Fruit fly (Drosophila melanogaster) whole organism, pupa: ENCODE measurements around the gene Wnk.

Experiments
- CG10348 ChIP-seq: fragments of 200-800 bp; sonication (Bioruptor generic); IDR thresholded peaks from 2 replicates; pipeline ENCODE4 v1.3.6; 2022; ENCODE audit warnings: missing biosample characterization, missing genetic modification characterization
- CG12605 ChIP-seq: fragments of 200-800 bp; sonication (Bioruptor generic); IDR thresholded peaks from 2 replicates; pipeline ENCODE4 v1.3.6; 2022; ENCODE audit warnings: missing biosample characterization, missing genetic modification characterization
- CG13204 ChIP-seq: fragments of 200-800 bp; sonication (Bioruptor generic); optimal IDR thresholded peaks from 2 replicates; lab custom pipeline; 2018; ENCODE audit warnings: missing biosample characterization, mild to moderate bottlenecking, missing genetic modification characterization, moderate library complexity
- CG14655 ChIP-seq: fragments of 200-800 bp; sonication (Bioruptor generic); optimal IDR thresholded peaks from 3 replicates; lab custom pipeline; 2017; ENCODE audit warnings: mild to moderate bottlenecking, missing biosample characterization, missing genetic modification reagents, missing genetic modification characterization
- CG15710 ChIP-seq: fragments of 200-800 bp; sonication (Bioruptor generic); optimal IDR thresholded peaks from 2 replicates; lab custom pipeline; 2018; ENCODE audit warnings: missing biosample characterization, mild to moderate bottlenecking, missing genetic modification characterization, moderate library complexity
- CG17806 ChIP-seq: fragments of 200-800 bp; sonication (Bioruptor generic); optimal IDR thresholded peaks from 2 replicates; lab custom pipeline; 2018; ENCODE audit warnings: missing biosample characterization, mild to moderate bottlenecking, missing genetic modification characterization, moderate library complexity
- CG32121 ChIP-seq: fragments of 200-800 bp; sonication (Bioruptor generic); IDR thresholded peaks from 2 replicates; pipeline ENCODE4 v1.3.6; 2022; ENCODE audit warnings: missing biosample characterization, missing genetic modification characterization
- CG34367 ChIP-seq: fragments of 200-800 bp; sonication (Bioruptor generic); optimal IDR thresholded peaks from 2 replicates; lab custom pipeline; 2018; ENCODE audit warnings: missing biosample characterization, mild to moderate bottlenecking, missing genetic modification characterization
- CG4496 ChIP-seq: fragments of 200-800 bp; sonication (Bioruptor generic); IDR thresholded peaks from 3 replicates; pipeline ENCODE4 v1.3.6; 2022; ENCODE audit warnings: missing biosample characterization, missing genetic modification characterization
- CG8159 ChIP-seq: fragments of 200-800 bp; sonication (Bioruptor generic); optimal IDR thresholded peaks from 3 replicates; lab custom pipeline; 2018; ENCODE audit warnings: missing biosample characterization, mild to moderate bottlenecking, missing genetic modification characterization, moderate library complexity
- CG8301 ChIP-seq: fragments of 200-800 bp; sonication (Bioruptor generic); optimal IDR thresholded peaks from 2 replicates; lab custom pipeline; 2018; ENCODE audit warnings: missing biosample characterization, mild to moderate bottlenecking, missing genetic modification characterization
- CG9948 ChIP-seq: fragments of 200-800 bp; sonication (Bioruptor generic); optimal IDR thresholded peaks from 2 replicates; lab custom pipeline; 2018; ENCODE audit warnings: missing biosample characterization, mild to moderate bottlenecking, missing genetic modification characterization, moderate library complexity
- D1 ChIP-seq: fragments of 200-800 bp; sonication (Bioruptor generic); optimal IDR thresholded peaks from 2 replicates; lab custom pipeline; 2018; ENCODE audit warnings: missing biosample characterization, mild to moderate bottlenecking, missing genetic modification characterization, moderate library complexity
- EcR ChIP-seq: fragments of 200-800 bp; sonication (Bioruptor generic); optimal IDR thresholded peaks from 3 replicates; lab custom pipeline; 2019; ENCODE audit warnings: missing biosample characterization, missing genetic modification characterization, mild to moderate bottlenecking, moderate library complexity, missing genetic modification reagents
- Ets98B ChIP-seq: fragments of 200-800 bp; sonication (Bioruptor generic); IDR thresholded peaks from 2 replicates; pipeline ENCODE4 v1.3.6; 2022; ENCODE audit warnings: missing biosample characterization, missing genetic modification characterization
- Pif1A ChIP-seq: fragments of 200-800 bp; sonication (Bioruptor generic); optimal IDR thresholded peaks from 3 replicates; lab custom pipeline; 2016; ENCODE audit warnings: missing biosample characterization, missing genetic modification characterization
- Pif1B ChIP-seq: fragments of 200-800 bp; sonication (Bioruptor generic); optimal IDR thresholded peaks from 3 replicates; lab custom pipeline; 2016; ENCODE audit warnings: missing biosample characterization, missing genetic modification characterization
- Snoo ChIP-seq: fragments of 200-800 bp; sonication (Bioruptor generic); optimal IDR thresholded peaks from 3 replicates; lab custom pipeline; 2017; ENCODE audit warnings: missing biosample characterization, mild to moderate bottlenecking, missing genetic modification characterization, inconsistent platforms
- fd96Ca ChIP-seq: fragments of 200-800 bp; sonication (Bioruptor generic); IDR thresholded peaks from 3 replicates; pipeline ENCODE4 v1.3.6; 2022; ENCODE audit warnings: missing biosample characterization, missing genetic modification characterization
- gl ChIP-seq: fragments of 200-800 bp; sonication (Bioruptor generic); optimal IDR thresholded peaks from 2 replicates; lab custom pipeline; 2018; ENCODE audit warnings: missing biosample characterization, mild to moderate bottlenecking, missing genetic modification characterization
- rn ChIP-seq: fragments of 200-800 bp; sonication (Bioruptor generic); IDR thresholded peaks from 2 replicates; pipeline ENCODE4 v1.3.6; 2022; ENCODE audit warnings: missing biosample characterization, missing genetic modification characterization

Gene Wnk

DNA sequence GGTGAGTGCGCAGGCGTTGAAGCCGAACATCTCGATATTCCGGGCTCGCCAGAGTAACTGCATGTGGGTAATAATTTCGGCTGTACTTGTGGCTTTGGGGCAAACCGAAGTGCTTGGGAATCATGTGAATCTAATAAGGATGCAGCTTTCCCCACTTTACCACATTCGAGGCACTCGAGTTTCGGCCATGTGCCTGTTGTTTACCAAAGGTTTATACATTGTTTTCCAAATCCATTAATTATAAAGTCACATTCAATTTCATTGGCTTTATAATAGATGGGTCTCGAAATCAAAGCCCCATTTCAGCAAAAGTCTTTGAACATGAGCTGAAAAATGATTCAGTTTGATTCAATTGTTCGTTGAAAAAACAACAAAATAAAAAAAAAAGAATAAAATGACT lies 10.4 kb upstream of the Wnk start, which contains the start of gene CG7634:
TSS of gene CG7634 (plus strand) at position 301 of the 400 bp plus-strand sequence.
- TF ChIP-seq Snoo (tag; lab: Kevin White, UChicago), result no peak
- no peak for TF ChIP-seq CG14655 (GFP tag; lab: Kevin White, UChicago)
- TF ChIP-seq CG13204, result no peak
- no peak for TF ChIP-seq CG34367 (tag; lab: Kevin White, UChicago)
- no peak for TF ChIP-seq CG10348

DNA sequence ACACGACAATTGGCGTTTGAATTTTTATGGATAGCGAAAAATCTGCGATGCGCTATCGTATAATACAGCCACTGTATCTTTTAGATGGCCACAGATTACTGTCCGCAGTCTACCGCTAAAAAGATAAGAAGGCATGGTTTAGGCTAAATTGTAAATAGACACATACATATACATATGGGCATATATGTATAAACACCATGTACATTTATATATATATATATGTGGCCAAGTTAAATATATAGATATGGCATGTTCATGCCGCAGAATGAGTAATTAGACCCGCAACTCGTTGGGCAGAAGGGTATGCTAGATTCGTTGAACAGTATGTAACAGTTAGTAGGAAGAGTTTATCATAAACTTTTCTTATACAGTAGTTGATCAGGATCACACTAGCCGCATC lies 7.4 kb upstream of the Wnk start, which contains the start of gene CapaR:
TSS of gene CapaR (minus strand) at position 101 of the 400 bp plus-strand sequence.
- TF ChIP-seq EcR (GFP tag; lab: Kevin White, UChicago) (no peak), CG8301 (tag; lab: Kevin White, UChicago) (no peak), rn (no peak), gl (tag; lab: Kevin White, UChicago) (no peak), CG13204 (no peak)
- TF ChIP-seq, all 21 proteins: peak for 0

- TF ChIP-seq EcR (GFP tag; lab: Kevin White, UChicago) (no peak), CG15710 (tag; lab: Kevin White, UChicago) (no peak), gl (tag; lab: Kevin White, UChicago) (no peak), Pif1A (no peak), CG13204 (no peak), CG17806 (tag; lab: Kevin White, UChicago) (no peak), CG34367 (tag; lab: Kevin White, UChicago) (no peak), D1 (tag; lab: Kevin White, UChicago) (no peak), CG14655 (GFP tag; lab: Kevin White, UChicago) (no peak), CG32121 (GFP tag; lab: Robert Waterston, UW) (no peak), CG12605 (GFP tag; lab: Robert Waterston, UW) (no peak), CG9948 (tag; lab: Kevin White, UChicago) (no peak), Pif1B (GFP tag; lab: Kevin White, UChicago) (no peak), CG4496 (GFP tag; lab: Robert Waterston, UW) (no peak; the same call in 1 of the 3 replicates), Ets98B (GFP tag; lab: Robert Waterston, UW) (no peak), CG8301 (tag; lab: Kevin White, UChicago) (no peak), fd96Ca (no peak), Snoo (tag; lab: Kevin White, UChicago) (no peak)
These were observed 3.6 kb upstream of the Wnk start, which contains the start of gene CG7173 for dm6 chr3L:21558176-21558871. Gene CG7173, minus strand, starts transcription at chr3L:21558226.

- TF ChIP-seq Ets98B (GFP tag; lab: Robert Waterston, UW) (no peak), Pif1B (GFP tag; lab: Kevin White, UChicago) (no peak)
- TF ChIP-seq, all 21 proteins: peak for 0
These were observed 12.7 kb downstream of the Wnk start, which contains the start of gene CG33290 for dm6 chr3L:21542059-21542458. Gene CG33290, plus strand, starts transcription at chr3L:21542359.

- TF ChIP-seq CG8159 (tag; lab: Kevin White, UChicago), result no peak
- TF ChIP-seq CG17806 (tag; lab: Kevin White, UChicago), result peak; percentile 14
- no peak for TF ChIP-seq CG13204
- peak; percentile 39 for TF ChIP-seq Snoo (tag; lab: Kevin White, UChicago)
- TF ChIP-seq Pif1A, result no peak
- peak; percentile 11; the same call in 1 of the 2 replicates for TF ChIP-seq CG32121 (GFP tag; lab: Robert Waterston, UW)
These were observed 15.2 kb downstream of the Wnk start, which contains the start of the genes COX8 and VhaM9.7-b for dm6 chr3L:21539245-21540196. Gene COX8, minus strand, starts transcription at chr3L:21539447. Gene VhaM9.7-b, plus strand, starts transcription at chr3L:21539862.

DNA sequence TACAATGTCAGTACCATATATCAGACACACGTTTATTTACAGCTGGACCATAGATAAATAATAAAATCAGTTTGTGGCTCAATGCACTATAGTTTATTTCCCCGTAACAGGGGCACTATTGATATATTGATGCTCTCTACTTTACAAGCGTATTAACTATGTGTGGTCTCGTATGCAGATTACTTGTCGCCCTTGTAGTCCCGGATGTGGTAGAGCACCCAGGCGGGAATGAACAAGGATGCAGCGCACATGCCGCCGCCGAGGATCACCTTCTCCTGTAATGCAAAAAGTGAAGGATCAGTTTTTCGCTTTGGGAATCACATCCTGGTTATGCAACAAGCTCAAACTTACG lies 15.9 kb downstream of the Wnk start:
- TF ChIP-seq fd96Ca (no peak), gl (tag; lab: Kevin White, UChicago) (no peak), CG15710 (tag; lab: Kevin White, UChicago) (no peak), CG4496 (GFP tag; lab: Robert Waterston, UW) (no peak), CG17806 (tag; lab: Kevin White, UChicago) (no peak), Pif1A (no peak), CG12605 (GFP tag; lab: Robert Waterston, UW) (no peak), Ets98B (GFP tag; lab: Robert Waterston, UW) (no peak), CG10348 (no peak), CG32121 (GFP tag; lab: Robert Waterston, UW) (no peak), CG8159 (tag; lab: Kevin White, UChicago) (no peak), rn (no peak), Pif1B (GFP tag; lab: Kevin White, UChicago) (no peak), CG14655 (GFP tag; lab: Kevin White, UChicago) (no peak), Snoo (tag; lab: Kevin White, UChicago) (no peak), CG13204 (no peak), CG9948 (tag; lab: Kevin White, UChicago) (no peak)
